Worm (Caenorhabditis elegans) whole organism, L1 larva: Measurements from ENCODE around the gene unc-9.

Source experiments
- C04F5.9 ChIP-seq: sonication (generic microtip); optimal IDR thresholded peaks from 2 replicates; lab custom pipeline; 2016; ENCODE audit warnings: missing genetic modification characterization, missing compliant biosample characterization
- C16A3.4 ChIP-seq: fragments of 150-350 bp; optimal IDR thresholded peaks from 2 replicates; lab custom pipeline; 2014; ENCODE audit warnings: missing biosample characterization, missing genetic modification characterization
- Y116A8C.19 ChIP-seq: sonication (generic microtip); optimal IDR thresholded peaks from 2 replicates; lab custom pipeline; 2016; ENCODE audit warnings: missing compliant biosample characterization, missing genetic modification characterization, borderline replicate concordance
- aha-1 ChIP-seq: fragments of 150-350 bp; optimal IDR thresholded peaks from 2 replicates; lab custom pipeline; 2014; ENCODE audit warnings: missing biosample characterization, missing genetic modification characterization
- alr-1 ChIP-seq: fragments of 200-800 bp; sonication (Bioruptor generic); optimal IDR thresholded peaks from 2 replicates; lab custom pipeline; 2018; ENCODE audit warnings: borderline replicate concordance, mild to moderate bottlenecking, missing genetic modification characterization, missing compliant biosample characterization
- aly-2 ChIP-seq: fragments of 150-350 bp; optimal IDR thresholded peaks from 2 replicates; lab custom pipeline; 2014; ENCODE audit warnings: missing biosample characterization, missing genetic modification characterization
- blmp-1 ChIP-seq: fragments of 150-350 bp; optimal IDR thresholded peaks from 2 replicates; lab custom pipeline; 2014; ENCODE audit warnings: missing biosample characterization, missing genetic modification characterization
- ceh-8 ChIP-seq: fragments of 200-800 bp; sonication (Bioruptor generic); optimal IDR thresholded peaks from 2 replicates; lab custom pipeline; 2018; ENCODE audit warnings: mild to moderate bottlenecking, missing genetic modification characterization, moderate library complexity, missing compliant biosample characterization
- ces-1 ChIP-seq: fragments of 150-350 bp; optimal IDR thresholded peaks from 2 replicates; lab custom pipeline; 2014; ENCODE audit warnings: missing biosample characterization, missing genetic modification reagents, missing genetic modification characterization
- dsc-1 ChIP-seq: sonication (generic microtip); optimal IDR thresholded peaks from 2 replicates; lab custom pipeline; 2016; ENCODE audit warnings: mild to moderate bottlenecking, missing genetic modification characterization, missing compliant biosample characterization
- efl-1 ChIP-seq, 4 experiments: fragments of 150-350 bp; optimal IDR thresholded peaks in 3 of 4; peaks in 1 of 4; 1 replicate in 1 of 4; 2 replicates in 3 of 4; lab custom pipeline; 2014; ENCODE audit warnings: missing biosample characterization in 2 of 4, missing genetic modification characterization in 2 of 4, missing genetic modification reagents in 2 of 4
- efl-3 ChIP-seq: fragments of 200-800 bp; sonication (Bioruptor generic); optimal IDR thresholded peaks from 2 replicates; lab custom pipeline; 2018; ENCODE audit warnings: mild to moderate bottlenecking, missing genetic modification characterization, missing compliant biosample characterization
- egl-13 ChIP-seq: sonication (generic microtip); optimal IDR thresholded peaks from 2 replicates; lab custom pipeline; 2016; ENCODE audit warnings: missing genotype, missing genetic modification reagents, missing genetic modification characterization, missing compliant biosample characterization
- egl-27 ChIP-seq, 2 experiments: fragments of 150-350 bp in 1 of 2; sonication (generic microtip); optimal IDR thresholded peaks; 3 replicates each; lab custom pipeline; 2017 to 2018; ENCODE audit warnings: missing biosample characterization in 2 of 2, missing genetic modification characterization in 2 of 2, missing genetic modification reagents in 2 of 2
- ets-5 ChIP-seq: fragments of 200-800 bp; sonication (Bioruptor generic); IDR thresholded peaks from 2 replicates; pipeline ENCODE4 v1.3.6; 2022; ENCODE audit warnings: missing genetic modification characterization, missing compliant biosample characterization
- fkh-10 ChIP-seq: sonication (generic microtip); optimal IDR thresholded peaks from 2 replicates; lab custom pipeline; 2017; ENCODE audit warnings: missing biosample characterization, missing genetic modification reagents, missing genetic modification characterization
- fkh-4 ChIP-seq: sonication (generic microtip); optimal IDR thresholded peaks from 2 replicates; lab custom pipeline; 2016; ENCODE audit warnings: missing compliant biosample characterization, missing genetic modification characterization, borderline replicate concordance
- fkh-8 ChIP-seq: sonication (generic microtip); optimal IDR thresholded peaks from 2 replicates; lab custom pipeline; 2016; ENCODE audit warnings: mild to moderate bottlenecking, missing genetic modification characterization, missing compliant biosample characterization
- fos-1 ChIP-seq: fragments of 150-350 bp; optimal IDR thresholded peaks from 2 replicates; lab custom pipeline; 2014; ENCODE audit warnings: missing biosample characterization, missing genetic modification characterization
- hlh-17 ChIP-seq: fragments of 200-800 bp; sonication (Bioruptor generic); optimal IDR thresholded peaks from 2 replicates; lab custom pipeline; 2018; ENCODE audit warnings: missing genetic modification characterization, mild to moderate bottlenecking, missing compliant biosample characterization, moderate library complexity, borderline replicate concordance
- hlh-4 ChIP-seq: sonication (generic microtip); optimal IDR thresholded peaks from 2 replicates; lab custom pipeline; 2016; ENCODE audit warnings: mild to moderate bottlenecking, missing genetic modification characterization, missing compliant biosample characterization
- irx-1 ChIP-seq: sonication (generic microtip); optimal IDR thresholded peaks from 2 replicates; lab custom pipeline; 2016; ENCODE audit warnings: missing genetic modification characterization, missing compliant biosample characterization
- isw-1 ChIP-seq: fragments of 200-800 bp; sonication (Bioruptor generic); IDR thresholded peaks from 2 replicates; pipeline ENCODE4 v1.3.6; 2022; ENCODE audit warnings: missing genetic modification characterization, missing compliant biosample characterization
- jun-1 ChIP-seq: fragments of 150-350 bp; optimal IDR thresholded peaks from 2 replicates; lab custom pipeline; 2014; ENCODE audit warnings: missing biosample characterization, missing genetic modification reagents, missing genetic modification characterization
- lin-13 ChIP-seq: fragments of 150-350 bp; optimal IDR thresholded peaks from 2 replicates; lab custom pipeline; 2014; ENCODE audit warnings: missing biosample characterization, missing genetic modification reagents, missing genetic modification characterization
- lin-14 ChIP-seq: fragments of 200-800 bp; sonication (Bioruptor generic); optimal IDR thresholded peaks from 2 replicates; lab custom pipeline; 2018; ENCODE audit warnings: mild to moderate bottlenecking, missing genetic modification characterization, moderate library complexity, missing compliant biosample characterization
- lin-15B ChIP-seq: fragments of 150-350 bp; sonication (generic microtip); optimal IDR thresholded peaks from 3 replicates; lab custom pipeline; 2014; ENCODE audit warnings: missing biosample characterization, missing genetic modification characterization
- lin-39 ChIP-seq: fragments of 150-350 bp; optimal IDR thresholded peaks from 2 replicates; lab custom pipeline; 2014; ENCODE audit warnings: missing biosample characterization, missing genetic modification reagents, missing genetic modification characterization
- lir-3 ChIP-seq: sonication (generic microtip); optimal IDR thresholded peaks from 2 replicates; lab custom pipeline; 2016; ENCODE audit warnings: mild to moderate bottlenecking, missing genetic modification characterization, moderate library complexity, missing compliant biosample characterization; ENCODE audit not compliant: poor library complexity
- lsy-2 ChIP-seq, 2 experiments: fragments of 150-350 bp; optimal IDR thresholded peaks; 2 replicates each; lab custom pipeline; 2014; ENCODE audit warnings: missing biosample characterization in 2 of 2, missing genetic modification characterization in 2 of 2
- mab-9 ChIP-seq: fragments of 200-800 bp; sonication (Bioruptor generic); IDR thresholded peaks from 2 replicates; pipeline ENCODE4 v1.3.6; 2022; ENCODE audit warnings: missing genetic modification reagents, missing genetic modification characterization, missing compliant biosample characterization
- mdl-1 ChIP-seq, 2 experiments: fragments of 150-350 bp; optimal IDR thresholded peaks; 2 replicates each; lab custom pipeline; 2014 to 2017; ENCODE audit warnings: missing biosample characterization in 2 of 2, missing genetic modification characterization in 2 of 2, inconsistent platforms in 1 of 2
- mef-2 ChIP-seq: fragments of 150-350 bp; optimal IDR thresholded peaks from 2 replicates; lab custom pipeline; 2014; ENCODE audit warnings: missing biosample characterization, missing genetic modification characterization
- nhr-11 ChIP-seq: fragments of 150-350 bp; optimal IDR thresholded peaks from 2 replicates; lab custom pipeline; 2014; ENCODE audit warnings: missing biosample characterization, missing genetic modification characterization
- nhr-12 ChIP-seq: sonication (generic microtip); optimal IDR thresholded peaks from 2 replicates; lab custom pipeline; 2017; ENCODE audit warnings: missing biosample characterization, missing genetic modification characterization
- nhr-19 ChIP-seq: fragments of 200-800 bp; sonication (Bioruptor generic); conservative IDR thresholded peaks from 2 replicates; pipeline ENCODE4 v1.3.6; 2022; ENCODE audit warnings: missing genetic modification characterization, missing compliant biosample characterization
- nhr-20 ChIP-seq: sonication (generic microtip); optimal IDR thresholded peaks from 2 replicates; lab custom pipeline; 2016; ENCODE audit warnings: mild to moderate bottlenecking, missing genetic modification characterization, missing compliant biosample characterization
- nhr-237 ChIP-seq: fragments of 150-350 bp; optimal IDR thresholded peaks from 2 replicates; lab custom pipeline; 2014; ENCODE audit warnings: missing biosample characterization, missing genetic modification characterization
- nhr-47 ChIP-seq: sonication (generic microtip); optimal IDR thresholded peaks from 2 replicates; lab custom pipeline; 2016; ENCODE audit warnings: mild to moderate bottlenecking, missing genetic modification characterization, moderate library complexity, missing compliant biosample characterization
- nhr-71 ChIP-seq: sonication (generic microtip); optimal IDR thresholded peaks from 2 replicates; lab custom pipeline; 2016; ENCODE audit warnings: mild to moderate bottlenecking, missing genetic modification characterization, moderate library complexity, missing compliant biosample characterization
- nhr-76 ChIP-seq: sonication (generic microtip); optimal IDR thresholded peaks from 2 replicates; lab custom pipeline; 2017; ENCODE audit warnings: missing biosample characterization, missing genetic modification characterization
- nhr-77 ChIP-seq: fragments of 150-350 bp; optimal IDR thresholded peaks from 2 replicates; lab custom pipeline; 2014; ENCODE audit warnings: missing biosample characterization, missing genetic modification characterization
- nhr-84 ChIP-seq: sonication (generic microtip); optimal IDR thresholded peaks from 2 replicates; lab custom pipeline; 2017; ENCODE audit warnings: missing biosample characterization, missing genetic modification characterization
- nhr-90 ChIP-seq: sonication (generic microtip); optimal IDR thresholded peaks from 2 replicates; lab custom pipeline; 2016; ENCODE audit warnings: mild to moderate bottlenecking, missing genetic modification characterization, missing compliant biosample characterization; ENCODE audit not compliant: poor library complexity
- pax-3 ChIP-seq: fragments of 200-800 bp; sonication (Bioruptor generic); optimal IDR thresholded peaks from 2 replicates; lab custom pipeline; 2018; ENCODE audit warnings: mild to moderate bottlenecking, missing genetic modification characterization, moderate library complexity, missing compliant biosample characterization
- pqm-1 ChIP-seq: sonication (generic microtip); optimal IDR thresholded peaks from 3 replicates; lab custom pipeline; 2017; ENCODE audit warnings: missing biosample characterization, missing genetic modification characterization
- rnt-1 ChIP-seq: sonication (generic microtip); optimal IDR thresholded peaks from 2 replicates; lab custom pipeline; 2016; ENCODE audit warnings: mild to moderate bottlenecking, missing genetic modification characterization, moderate library complexity, missing compliant biosample characterization
- snpc-4 ChIP-seq: fragments of 150-350 bp; optimal IDR thresholded peaks from 2 replicates; lab custom pipeline; 2014; ENCODE audit warnings: missing biosample characterization, missing genetic modification characterization
- sptf-1 ChIP-seq: fragments of 150-350 bp; optimal IDR thresholded peaks from 2 replicates; lab custom pipeline; 2014; ENCODE audit warnings: missing biosample characterization, missing genetic modification characterization
- swsn-7 ChIP-seq: sonication (generic microtip); optimal IDR thresholded peaks from 2 replicates; lab custom pipeline; 2016; ENCODE audit warnings: missing genetic modification characterization, missing compliant biosample characterization
- unc-130 ChIP-seq: fragments of 150-350 bp; optimal IDR thresholded peaks from 2 replicates; lab custom pipeline; 2017; ENCODE audit warnings: missing biosample characterization, missing genetic modification characterization, inconsistent platforms
- unc-86 ChIP-seq: sonication (generic microtip); optimal IDR thresholded peaks from 2 replicates; lab custom pipeline; 2016; ENCODE audit warnings: missing genetic modification characterization, missing compliant biosample characterization
- ztf-11 ChIP-seq, 2 experiments: sonication (generic microtip); optimal IDR thresholded peaks; 2 replicates each; lab custom pipeline; 2016 to 2017; ENCODE audit warnings: missing genetic modification characterization in 2 of 2, missing biosample characterization in 1 of 2, missing compliant biosample characterization in 1 of 2

The unc-9 gene

ce11 chrX:13171206-13171605 lies 30.4 kb upstream of the unc-9 start:
- TF ChIP-seq nhr-77 (tag; lab: Kevin White, UChicago), result no peak
- no peak for TF ChIP-seq C04F5.9 (tag; lab: Kevin White, UChicago)
- TF ChIP-seq fkh-8 (tag; lab: Kevin White, UChicago), result peak; percentile 61
- no peak for TF ChIP-seq ceh-8 (GFP tag; lab: Kevin White, UChicago)
- TF ChIP-seq irx-1 (tag; lab: Kevin White, UChicago), result no peak
- TF ChIP-seq mef-2 (tag; lab: Kevin White, UChicago), result no peak
- TF ChIP-seq lsy-2 (tag; optimal IDR thresholded peaks at IDR 0.05; lab: Kevin White, UChicago), result peak in 1 of 2 experiments; percentile 25
- no peak for TF ChIP-seq nhr-84
- peak; percentile 12 for TF ChIP-seq egl-13 (tag; lab: Kevin White, UChicago)
- TF ChIP-seq rnt-1 (tag; lab: Kevin White, UChicago), result no peak
- TF ChIP-seq sptf-1 (tag; lab: Kevin White, UChicago), result no peak
- no peak for TF ChIP-seq nhr-11 (tag; lab: Kevin White, UChicago)
- no peak for TF ChIP-seq mab-9 (GFP tag; lab: Robert Waterston, UW)
- TF ChIP-seq lin-15B (tag; lab: Kevin White, UChicago), result no peak
- TF ChIP-seq fkh-10 (GFP tag; lab: Kevin White, UChicago), result peak; percentile 37
- TF ChIP-seq C16A3.4, result no peak
- no peak for TF ChIP-seq fos-1 (tag; lab: Kevin White, UChicago)
- TF ChIP-seq lin-13 (GFP tag; lab: Kevin White, UChicago), result no peak
- TF ChIP-seq blmp-1, result no peak
- TF ChIP-seq hlh-4 (tag; lab: Kevin White, UChicago), result no peak
- no peak for TF ChIP-seq hlh-17
- TF ChIP-seq lin-14 (GFP tag; lab: Kevin White, UChicago), result peak; percentile 69
- no peak for TF ChIP-seq Y116A8C.19 (tag; lab: Kevin White, UChicago)
- TF ChIP-seq alr-1, result no peak
- no peak for TF ChIP-seq snpc-4 (tag; lab: Kevin White, UChicago)
- TF ChIP-seq swsn-7, result peak; percentile 32
- no peak for TF ChIP-seq pax-3 (tag; lab: Kevin White, UChicago)
- TF ChIP-seq isw-1 (GFP tag; lab: Robert Waterston, UW), result no peak
- no peak for TF ChIP-seq unc-130 (tag; lab: Kevin White, UChicago)
- no peak for TF ChIP-seq efl-1 (optimal IDR thresholded peaks at IDR 0.05; lab: Kevin White, UChicago)
- TF ChIP-seq efl-1 (GFP tag; optimal IDR thresholded peaks at IDR 0.05 in 1 of 2; lab: Kevin White, UChicago), result no peak
- TF ChIP-seq lir-3 (tag; lab: Kevin White, UChicago), result no peak
- no peak for TF ChIP-seq nhr-76
- peak in 1 of 2 experiments; percentile 17 for TF ChIP-seq mdl-1 (tag; optimal IDR thresholded peaks at IDR 0.05; lab: Kevin White, UChicago)
- no peak for TF ChIP-seq egl-27 (tag; optimal IDR thresholded peaks at IDR 0.05; lab: Kevin White, UChicago)
- peak; percentile 36 for TF ChIP-seq nhr-71
- TF ChIP-seq dsc-1 (tag; lab: Kevin White, UChicago), result peak; percentile 34
- TF ChIP-seq nhr-20 (tag; lab: Kevin White, UChicago), result no peak
- TF ChIP-seq nhr-237 (tag; lab: Kevin White, UChicago), result no peak
- no peak; the same call in 1 of the 2 replicates for TF ChIP-seq nhr-19 (GFP tag; lab: Robert Waterston, UW)
- no peak for TF ChIP-seq efl-3 (GFP tag; lab: Kevin White, UChicago)
- TF ChIP-seq pqm-1 (tag; lab: Kevin White, UChicago), result no peak
- no peak for TF ChIP-seq ces-1 (GFP tag; lab: Kevin White, UChicago)
- TF ChIP-seq nhr-90 (tag; lab: Kevin White, UChicago), result no peak
- no peak for TF ChIP-seq jun-1 (tag; lab: Kevin White, UChicago)
- TF ChIP-seq ets-5 (GFP tag; lab: Robert Waterston, UW), result no peak
- peak in 1 of 2 experiments; percentile 27 for TF ChIP-seq ztf-11 (tag; optimal IDR thresholded peaks at IDR 0.05; lab: Kevin White, UChicago)
- TF ChIP-seq fkh-4 (tag; lab: Kevin White, UChicago), result no peak
- no peak for TF ChIP-seq nhr-12
- TF ChIP-seq unc-86 (tag; lab: Kevin White, UChicago), result peak; percentile 63
- TF ChIP-seq aly-2 (tag; lab: Kevin White, UChicago), result no peak
- TF ChIP-seq lin-39, result no peak
- no peak for TF ChIP-seq aha-1 (tag; lab: Kevin White, UChicago)
- peak; percentile 24 for TF ChIP-seq nhr-47 (tag; lab: Kevin White, UChicago)
